Fruit fly (Drosophila melanogaster): ENCODE measurements around the gene CG14971.
A peak's percentile ranks its signal among the peaks of the same experiment; 100 is the strongest.

CG14971 gene

dm6 chr3L:3456922-3457321 lies 14.2 kb downstream of the CG14971 start:
- TF ChIP-seq psq (GFP tag; optimal IDR thresholded peaks at IDR 0.05) (no peak), GATAd (GFP tag; optimal IDR thresholded peaks at IDR 0.05) (no peak), usp (GFP tag; optimal IDR thresholded peaks at IDR 0.05) (no peak), dmrt93B (GFP tag; optimal IDR thresholded peaks at IDR 0.05) (no peak), fru (GFP tag; optimal IDR thresholded peaks at IDR 0.05) (no peak), rgr (GFP tag; optimal IDR thresholded peaks at IDR 0.05) (no peak), Vsx2 (GFP tag; optimal IDR thresholded peaks at IDR 0.05; ENCODE audit: partially characterized antibody) (no peak), Hr83 (GFP tag; optimal IDR thresholded peaks at IDR 0.05; ENCODE audit: poor library complexity, severe bottlenecking) (no peak), sage (GFP tag; optimal IDR thresholded peaks at IDR 0.05) (no peak), woc (GFP tag; optimal IDR thresholded peaks at IDR 0.05) (no peak), CG9705 (GFP tag; optimal IDR thresholded peaks at IDR 0.05) (no peak), N (GFP tag; optimal IDR thresholded peaks at IDR 0.05) (no peak), Sp1 (GFP tag; optimal IDR thresholded peaks at IDR 0.05) (no peak), Jra (GFP tag; optimal IDR thresholded peaks at IDR 0.05) (no peak), Dif (GFP tag; optimal IDR thresholded peaks at IDR 0.05; ENCODE audit: partially characterized antibody) (no peak), CrebA (GFP tag; optimal IDR thresholded peaks at IDR 0.05; ENCODE audit: borderline replicate concordance) (no peak)

dm6 chr3L:3456009-3456566 lies 15.0 kb downstream of the CG14971 start:
- TF ChIP-seq rgr (GFP tag; optimal IDR thresholded peaks at IDR 0.05): no peak
- no peak for TF ChIP-seq lola (GFP tag; optimal IDR thresholded peaks at IDR 0.05)
- no peak for TF ChIP-seq br (GFP tag; optimal IDR thresholded peaks at IDR 0.05)
- TF ChIP-seq CrebA (GFP tag; optimal IDR thresholded peaks at IDR 0.05; ENCODE audit: borderline replicate concordance): no peak
- TF ChIP-seq Hr83 (GFP tag; optimal IDR thresholded peaks at IDR 0.05; ENCODE audit: poor library complexity, severe bottlenecking): no peak
- no peak for TF ChIP-seq Sp1 (GFP tag; optimal IDR thresholded peaks at IDR 0.05)
- TF ChIP-seq Mio (GFP tag; optimal IDR thresholded peaks at IDR 0.05): no peak
- no peak for TF ChIP-seq dsf (GFP tag; optimal IDR thresholded peaks at IDR 0.05; ENCODE audit: borderline replicate concordance)
- TF ChIP-seq Abd-B (GFP tag; optimal IDR thresholded peaks at IDR 0.05): no peak
- no peak for TF ChIP-seq psq (GFP tag; optimal IDR thresholded peaks at IDR 0.05)
- no peak for TF ChIP-seq N (GFP tag; optimal IDR thresholded peaks at IDR 0.05)

dm6 chr3L:3455555-3455939 lies 15.6 kb downstream of the CG14971 start:
- TF ChIP-seq rgr (GFP tag; optimal IDR thresholded peaks at IDR 0.05) (no peak), Myc (optimal IDR thresholded peaks at IDR 0.05) (no peak), Hr78 (GFP tag; optimal IDR thresholded peaks at IDR 0.05) (no peak), Vsx2 (GFP tag; optimal IDR thresholded peaks at IDR 0.05; ENCODE audit: partially characterized antibody) (no peak), CG9705 (GFP tag; optimal IDR thresholded peaks at IDR 0.05) (no peak), dmrt93B (GFP tag; optimal IDR thresholded peaks at IDR 0.05) (no peak), Rel (GFP tag; optimal IDR thresholded peaks at IDR 0.05) (no peak), Rel (tag; optimal IDR thresholded peaks at IDR 0.05) (no peak), h (GFP tag; optimal IDR thresholded peaks at IDR 0.05) (no peak), Hnf4 (GFP tag; optimal IDR thresholded peaks at IDR 0.05) (no peak), Abd-B (GFP tag; optimal IDR thresholded peaks at IDR 0.05) (no peak), br (GFP tag; optimal IDR thresholded peaks at IDR 0.05) (no peak)

- TF ChIP-seq psq (GFP tag; optimal IDR thresholded peaks at IDR 0.05): no peak
- peak; percentile 3 for TF ChIP-seq sv (GFP tag; optimal IDR thresholded peaks at IDR 0.05)
These were observed 16.1 kb downstream of the CG14971 start for dm6 chr3L:3454921-3455554.

- TF ChIP-seq Hr83 (GFP tag; optimal IDR thresholded peaks at IDR 0.05; ENCODE audit: poor library complexity, severe bottlenecking) (no peak), sv (GFP tag; optimal IDR thresholded peaks at IDR 0.05) (no peak), Abd-B (GFP tag; optimal IDR thresholded peaks at IDR 0.05) (no peak), psq (GFP tag; optimal IDR thresholded peaks at IDR 0.05) (no peak), rgr (GFP tag; optimal IDR thresholded peaks at IDR 0.05) (no peak), N (GFP tag; optimal IDR thresholded peaks at IDR 0.05) (no peak), woc (GFP tag; optimal IDR thresholded peaks at IDR 0.05) (no peak)
These were observed 16.7 kb downstream of the CG14971 start for dm6 chr3L:3454430-3454829.

- no peak for TF ChIP-seq jim (GFP tag; optimal IDR thresholded peaks at IDR 0.05)
- TF ChIP-seq h (GFP tag; optimal IDR thresholded peaks at IDR 0.05): no peak
- no peak for TF ChIP-seq Jra (GFP tag; optimal IDR thresholded peaks at IDR 0.05)
- TF ChIP-seq Abd-B (GFP tag; optimal IDR thresholded peaks at IDR 0.05): no peak
- TF ChIP-seq Sp1 (GFP tag; optimal IDR thresholded peaks at IDR 0.05): no peak
- TF ChIP-seq Mio (GFP tag; optimal IDR thresholded peaks at IDR 0.05): no peak
- no peak for TF ChIP-seq GATAd (GFP tag; optimal IDR thresholded peaks at IDR 0.05)
- TF ChIP-seq usp (GFP tag; optimal IDR thresholded peaks at IDR 0.05): no peak
- no peak for TF ChIP-seq fru (GFP tag; optimal IDR thresholded peaks at IDR 0.05)
- no peak for TF ChIP-seq Dfd (GFP tag; optimal IDR thresholded peaks at IDR 0.05)
- no peak for TF ChIP-seq tai (GFP tag; optimal IDR thresholded peaks at IDR 0.05)
These were observed 18.4 kb downstream of the CG14971 start for dm6 chr3L:3452684-3453083.

Data from whole organism, wandering third instar larva.